Worm (Caenorhabditis elegans) whole organism, L2 larva: ENCODE measurements around the gene F18E9.7.

Experiments
- C34F6.9 ChIP-seq: fragments of 150-350 bp; optimal IDR thresholded peaks from 2 replicates; lab custom pipeline; 2014; ENCODE audit warnings: missing biosample characterization, missing genetic modification characterization
- F13H6.1 ChIP-seq: sonication (generic microtip); optimal IDR thresholded peaks from 2 replicates; lab custom pipeline; 2016; ENCODE audit warnings: missing genetic modification characterization, missing compliant biosample characterization
- R02D3.7 ChIP-seq: fragments of 150-350 bp; optimal IDR thresholded peaks from 2 replicates; lab custom pipeline; 2014; ENCODE audit warnings: missing biosample characterization, missing genetic modification characterization
- Y55F3AM.14 ChIP-seq: fragments of 200-800 bp; sonication (Bioruptor generic); optimal IDR thresholded peaks from 2 replicates; lab custom pipeline; 2018; ENCODE audit warnings: mild to moderate bottlenecking, missing genetic modification characterization, missing compliant biosample characterization
- ZK546.5 ChIP-seq: sonication (generic microtip); optimal IDR thresholded peaks from 2 replicates; lab custom pipeline; 2017; ENCODE audit warnings: missing biosample characterization, missing genetic modification characterization
- alr-1 ChIP-seq: fragments of 150-350 bp; optimal IDR thresholded peaks from 2 replicates; lab custom pipeline; 2014; ENCODE audit warnings: missing biosample characterization, missing genetic modification characterization
- aly-2 ChIP-seq: fragments of 150-350 bp; optimal IDR thresholded peaks from 2 replicates; lab custom pipeline; 2014; ENCODE audit warnings: missing biosample characterization, missing genetic modification characterization
- ama-1 ChIP-seq: fragments of 150-350 bp; optimal IDR thresholded peaks from 2 replicates; lab custom pipeline; 2018; ENCODE audit warnings: inconsistent platforms
- blmp-1 ChIP-seq: sonication (generic microtip); optimal IDR thresholded peaks from 2 replicates; lab custom pipeline; 2017; ENCODE audit warnings: missing genetic modification characterization, mild to moderate bottlenecking, missing compliant biosample characterization, antibody characterized with exemption, moderate library complexity; ENCODE audit not compliant: insufficient read depth
- ceh-16 ChIP-seq: fragments of 150-350 bp; optimal IDR thresholded peaks from 2 replicates; lab custom pipeline; 2014; ENCODE audit warnings: missing biosample characterization, missing genetic modification characterization
- ceh-82 ChIP-seq: fragments of 150-350 bp; optimal IDR thresholded peaks from 2 replicates; lab custom pipeline; 2014; ENCODE audit warnings: missing biosample characterization, missing genetic modification characterization
- crh-2 ChIP-seq: sonication (generic microtip); optimal IDR thresholded peaks from 2 replicates; lab custom pipeline; 2017; ENCODE audit warnings: missing biosample characterization, missing genetic modification characterization
- dmd-4 ChIP-seq: sonication (generic microtip); optimal IDR thresholded peaks from 2 replicates; lab custom pipeline; 2017; ENCODE audit warnings: missing biosample characterization, missing genetic modification characterization
- egl-27 ChIP-seq: sonication (generic microtip); optimal IDR thresholded peaks from 3 replicates; lab custom pipeline; 2017; ENCODE audit warnings: missing biosample characterization, missing genetic modification reagents, missing genetic modification characterization
- elt-1 ChIP-seq: fragments of 150-350 bp; optimal IDR thresholded peaks from 2 replicates; lab custom pipeline; 2014; ENCODE audit warnings: missing biosample characterization, missing genetic modification characterization
- elt-3 ChIP-seq: sonication (generic microtip); optimal IDR thresholded peaks from 2 replicates; lab custom pipeline; 2017; ENCODE audit warnings: missing biosample characterization, missing genetic modification characterization
- fos-1 ChIP-seq: fragments of 150-350 bp; optimal IDR thresholded peaks from 2 replicates; lab custom pipeline; 2014; ENCODE audit warnings: missing biosample characterization, missing genetic modification characterization
- gmeb-1 ChIP-seq: fragments of 150-350 bp; optimal IDR thresholded peaks from 2 replicates; lab custom pipeline; 2014; ENCODE audit warnings: missing biosample characterization, missing genetic modification characterization
- lin-11 ChIP-seq: fragments of 150-350 bp; sonication (generic microtip); optimal IDR thresholded peaks from 2 replicates; lab custom pipeline; 2014; ENCODE audit warnings: missing biosample characterization, missing genetic modification characterization, inconsistent platforms, mixed read lengths
- lin-13 ChIP-seq: fragments of 150-350 bp; optimal IDR thresholded peaks from 2 replicates; lab custom pipeline; 2014; ENCODE audit warnings: missing biosample characterization, missing genetic modification reagents, missing genetic modification characterization
- lin-39 ChIP-seq: fragments of 150-350 bp; optimal IDR thresholded peaks from 2 replicates; lab custom pipeline; 2014; ENCODE audit warnings: missing biosample characterization, missing genetic modification reagents, missing genetic modification characterization
- lsy-2 ChIP-seq, 2 experiments: fragments of 150-350 bp in 1 of 2; sonication (generic microtip) in 1 of 2; optimal IDR thresholded peaks; 2 replicates each; lab custom pipeline; 2014 to 2017; ENCODE audit warnings: missing biosample characterization in 2 of 2, missing genetic modification characterization in 2 of 2
- mab-5 ChIP-seq: fragments of 150-350 bp; optimal IDR thresholded peaks from 2 replicates; lab custom pipeline; 2014; ENCODE audit warnings: missing biosample characterization, missing genetic modification characterization
- mbf-1 ChIP-seq: sonication (generic microtip); optimal IDR thresholded peaks from 2 replicates; lab custom pipeline; 2017; ENCODE audit warnings: missing biosample characterization, missing genetic modification characterization
- mdl-1 ChIP-seq, 2 experiments: fragments of 150-350 bp in 1 of 2; sonication (generic microtip) in 1 of 2; optimal IDR thresholded peaks; 2 replicates each; lab custom pipeline; 2017; ENCODE audit warnings: missing biosample characterization in 2 of 2, missing genetic modification characterization in 2 of 2
- nhr-10 ChIP-seq: sonication (generic microtip); optimal IDR thresholded peaks from 2 replicates; lab custom pipeline; 2017; ENCODE audit warnings: missing biosample characterization, missing genetic modification characterization
- nhr-11 ChIP-seq: fragments of 150-350 bp; optimal IDR thresholded peaks from 2 replicates; lab custom pipeline; 2014; ENCODE audit warnings: missing biosample characterization, missing genetic modification characterization
- nhr-12 ChIP-seq: fragments of 150-350 bp; optimal IDR thresholded peaks from 2 replicates; lab custom pipeline; 2014; ENCODE audit warnings: missing biosample characterization, missing genetic modification characterization
- nhr-129 ChIP-seq: fragments of 150-350 bp; optimal IDR thresholded peaks from 2 replicates; lab custom pipeline; 2014; ENCODE audit warnings: missing biosample characterization, missing genetic modification characterization
- nhr-21 ChIP-seq: fragments of 150-350 bp; optimal IDR thresholded peaks from 2 replicates; lab custom pipeline; 2014; ENCODE audit warnings: missing biosample characterization, missing genetic modification characterization
- nhr-23 ChIP-seq: fragments of 150-350 bp; optimal IDR thresholded peaks from 2 replicates; lab custom pipeline; 2014; ENCODE audit warnings: missing biosample characterization, missing genetic modification reagents, missing genetic modification characterization
- nhr-237 ChIP-seq: fragments of 150-350 bp; optimal IDR thresholded peaks from 2 replicates; lab custom pipeline; 2014; ENCODE audit warnings: missing biosample characterization, missing genetic modification characterization
- nhr-25 ChIP-seq: fragments of 150-350 bp; sonication (generic microtip); optimal IDR thresholded peaks from 3 replicates; lab custom pipeline; 2014; ENCODE audit warnings: missing biosample characterization, missing genetic modification characterization
- nhr-6 ChIP-seq: fragments of 150-350 bp; optimal IDR thresholded peaks from 2 replicates; lab custom pipeline; 2014; ENCODE audit warnings: missing biosample characterization, missing genetic modification characterization
- nhr-77 ChIP-seq: fragments of 150-350 bp; optimal IDR thresholded peaks from 2 replicates; lab custom pipeline; 2014; ENCODE audit warnings: missing biosample characterization, missing genetic modification characterization
- peb-1 ChIP-seq: fragments of 150-350 bp; optimal IDR thresholded peaks from 2 replicates; lab custom pipeline; 2014; ENCODE audit warnings: missing biosample characterization, missing genetic modification characterization
- sem-4 ChIP-seq: fragments of 150-350 bp; optimal IDR thresholded peaks from 2 replicates; lab custom pipeline; 2014; ENCODE audit warnings: missing biosample characterization, missing genetic modification reagents, missing genetic modification characterization
- skn-1 ChIP-seq: sonication (generic microtip); optimal IDR thresholded peaks from 2 replicates; lab custom pipeline; 2017; ENCODE audit warnings: missing biosample characterization, missing genetic modification characterization
- sma-3 ChIP-seq: sonication (generic microtip); optimal IDR thresholded peaks from 2 replicates; lab custom pipeline; 2016; ENCODE audit warnings: missing genetic modification reagents, missing genetic modification characterization, missing compliant biosample characterization
- sma-9 ChIP-seq, 2 experiments: fragments of 150-350 bp in 1 of 2; sonication (generic microtip) in 1 of 2; optimal IDR thresholded peaks; 2 replicates each; lab custom pipeline; 2014 to 2016; ENCODE audit warnings: missing genetic modification characterization in 2 of 2, mild to moderate bottlenecking in 1 of 2, missing biosample characterization in 1 of 2, missing compliant biosample characterization in 1 of 2, missing genetic modification reagents in 1 of 2, moderate library complexity in 1 of 2
- snpc-4 ChIP-seq: fragments of 150-350 bp; optimal IDR thresholded peaks from 2 replicates; lab custom pipeline; 2014; ENCODE audit warnings: missing biosample characterization, missing genetic modification characterization
- unc-39 ChIP-seq: fragments of 150-350 bp; optimal IDR thresholded peaks from 2 replicates; lab custom pipeline; 2014; ENCODE audit warnings: missing biosample characterization, missing genetic modification characterization
- unc-55 ChIP-seq: fragments of 150-350 bp; sonication (generic microtip); optimal IDR thresholded peaks from 3 replicates; lab custom pipeline; 2014; ENCODE audit warnings: missing biosample characterization, missing genetic modification reagents, missing genetic modification characterization
- unc-62 ChIP-seq: fragments of 150-350 bp; optimal IDR thresholded peaks from 2 replicates; lab custom pipeline; 2014; ENCODE audit warnings: missing biosample characterization, missing genetic modification reagents, missing genetic modification characterization
- zag-1 ChIP-seq: fragments of 150-350 bp; optimal IDR thresholded peaks from 2 replicates; lab custom pipeline; 2014; ENCODE audit warnings: missing biosample characterization, missing genetic modification characterization
- ztf-1 ChIP-seq: fragments of 200-800 bp; sonication (Bioruptor generic); conservative IDR thresholded peaks from 2 replicates; pipeline ENCODE4 v1.3.6; 2022; ENCODE audit warnings: missing genetic modification characterization, missing compliant biosample characterization
- ztf-11 ChIP-seq: sonication (generic microtip); optimal IDR thresholded peaks from 2 replicates; lab custom pipeline; 2017; ENCODE audit warnings: missing biosample characterization, missing genetic modification characterization
- ztf-4 ChIP-seq: fragments of 150-350 bp; optimal IDR thresholded peaks from 2 replicates; lab custom pipeline; 2014; ENCODE audit warnings: missing biosample characterization, missing genetic modification characterization

F18E9.7 gene

ce11 chrX:8551687-8552327 lies 45.7 kb downstream of the F18E9.7 start, which contains the start of gene dhhc-14:
dhhc-14 (plus strand) TSS chrX:8552277.
- TF ChIP-seq peb-1 (tag; lab: Kevin White, UChicago), result no peak
- peak; percentile 76 for TF ChIP-seq nhr-129 (tag; lab: Kevin White, UChicago)
- no peak for TF ChIP-seq Y55F3AM.14 (GFP tag; lab: Kevin White, UChicago)
- no peak for TF ChIP-seq ZK546.5 (tag; lab: Kevin White, UChicago)
- no peak for TF ChIP-seq egl-27 (tag; lab: Kevin White, UChicago)
- peak; percentile 57 for TF ChIP-seq sem-4
- TF ChIP-seq ceh-82 (tag; lab: Kevin White, UChicago), result no peak
- peak; percentile 64 for TF ChIP-seq lin-11 (tag; lab: Kevin White, UChicago)
- no peak for TF ChIP-seq nhr-77 (tag; lab: Kevin White, UChicago)
- TF ChIP-seq skn-1 (tag; lab: Kevin White, UChicago), result no peak
- TF ChIP-seq unc-55 (GFP tag; lab: Kevin White, UChicago), result peak; percentile 76
- TF ChIP-seq elt-3 (tag; lab: Kevin White, UChicago), result no peak
- peak; percentile 46 for TF ChIP-seq crh-2
- TF ChIP-seq mbf-1, result no peak
- peak; percentile 28 for TF ChIP-seq snpc-4
- no peak for TF ChIP-seq R02D3.7 (tag; lab: Kevin White, UChicago)
- TF ChIP-seq aly-2, result no peak
- no peak for TF ChIP-seq lin-39 (tag; lab: Kevin White, UChicago)
- no peak for TF ChIP-seq nhr-11
- TF ChIP-seq zag-1 (tag; lab: Kevin White, UChicago), result peak; percentile 66
- TF ChIP-seq nhr-23, result no peak
- TF ChIP-seq sma-9 (GFP tag; optimal IDR thresholded peaks at IDR 0.05; lab: Kevin White, UChicago), result peak; percentile 12
- TF ChIP-seq sma-9 (tag; optimal IDR thresholded peaks at IDR 0.05; lab: Kevin White, UChicago), result no peak
- TF ChIP-seq ceh-16 (tag; lab: Kevin White, UChicago), result no peak
- TF ChIP-seq blmp-1 (tag; lab: Kevin White, UChicago), result no peak
- peak; percentile 48 for TF ChIP-seq fos-1 (tag; lab: Kevin White, UChicago)
- TF ChIP-seq gmeb-1 (tag; lab: Kevin White, UChicago), result no peak
- TF ChIP-seq C34F6.9 (tag; lab: Kevin White, UChicago), result peak; percentile 66
- peak in 1 of 2 experiments; percentile 49 for TF ChIP-seq lsy-2 (tag; optimal IDR thresholded peaks at IDR 0.05; lab: Kevin White, UChicago)
- TF ChIP-seq nhr-25, result no peak
- no peak for TF ChIP-seq unc-39 (tag; lab: Kevin White, UChicago)
- TF ChIP-seq ztf-4 (tag; lab: Kevin White, UChicago), result no peak
- TF ChIP-seq sma-3, result no peak
- no peak for TF ChIP-seq dmd-4 (tag; lab: Kevin White, UChicago)
- no peak for TF ChIP-seq ama-1 (lab: Kevin White, UChicago)
- TF ChIP-seq ztf-11, result no peak
- TF ChIP-seq nhr-6 (tag; lab: Kevin White, UChicago), result no peak
- TF ChIP-seq mdl-1 (tag; optimal IDR thresholded peaks at IDR 0.05; lab: Kevin White, UChicago), result peak in 1 of 2 experiments; percentile 69
- no peak for TF ChIP-seq unc-62 (GFP tag; lab: Kevin White, UChicago)
- TF ChIP-seq F13H6.1, result peak; percentile 52
- no peak for TF ChIP-seq mab-5 (tag; lab: Kevin White, UChicago)
- TF ChIP-seq alr-1 (tag; lab: Kevin White, UChicago), result no peak
- TF ChIP-seq nhr-21 (tag; lab: Kevin White, UChicago), result no peak
- no peak for TF ChIP-seq nhr-237 (tag; lab: Kevin White, UChicago)
- no peak for TF ChIP-seq elt-1 (tag; lab: Kevin White, UChicago)
- no peak for TF ChIP-seq nhr-10 (tag; lab: Kevin White, UChicago)
- TF ChIP-seq ztf-1 (GFP tag; lab: Robert Waterston, UW), result no peak
- TF ChIP-seq nhr-12 (tag; lab: Kevin White, UChicago), result no peak
- peak; percentile 42 for TF ChIP-seq lin-13
